Fruit fly (Drosophila melanogaster): ENCODE data around the gene mRpS6.

dm6 chr3L:4353657-4354075 lies 10.7 kb upstream of the mRpS6 start:
- no peak for TF ChIP-seq CG8478 (optimal IDR thresholded peaks at IDR 0.05)
- no peak for TF ChIP-seq psq (optimal IDR thresholded peaks at IDR 0.05)
- TF ChIP-seq Dll (optimal IDR thresholded peaks at IDR 0.05), result no peak

Measured in whole organism.